Worm (Caenorhabditis elegans) whole organism, L3 larva: ENCODE results near the gene cysl-2.

ENCODE experiments used
- R02D3.7 ChIP-seq: fragments of 150-350 bp; optimal IDR thresholded peaks from 2 replicates; lab custom pipeline; 2014; ENCODE audit warnings: missing biosample characterization, missing genetic modification characterization
- ama-1 ChIP-seq: fragments of 150-350 bp; optimal IDR thresholded peaks from 2 replicates; lab custom pipeline; 2018
- ceh-16 ChIP-seq: sonication (generic microtip); optimal IDR thresholded peaks from 2 replicates; lab custom pipeline; 2017; ENCODE audit warnings: missing biosample characterization, missing genetic modification characterization
- ceh-28 ChIP-seq: fragments of 150-350 bp; optimal IDR thresholded peaks from 2 replicates; lab custom pipeline; 2014; ENCODE audit warnings: missing biosample characterization, missing genetic modification reagents, missing genetic modification characterization
- ceh-9 ChIP-seq: sonication (generic microtip); optimal IDR thresholded peaks from 2 replicates; lab custom pipeline; 2018; ENCODE audit warnings: missing biosample characterization, missing genetic modification characterization
- daf-12 ChIP-seq: fragments of 150-350 bp; optimal IDR thresholded peaks from 2 replicates; lab custom pipeline; 2014; ENCODE audit warnings: missing biosample characterization, missing genetic modification reagents, missing genetic modification characterization
- egl-5 ChIP-seq: fragments of 150-350 bp; optimal IDR thresholded peaks from 2 replicates; lab custom pipeline; 2017; ENCODE audit warnings: missing biosample characterization, missing genetic modification reagents, missing genetic modification characterization, inconsistent platforms
- elt-1 ChIP-seq: fragments of 150-350 bp; optimal IDR thresholded peaks from 2 replicates; lab custom pipeline; 2014; ENCODE audit warnings: missing biosample characterization, missing genetic modification characterization
- elt-2 ChIP-seq: sonication (generic microtip); optimal IDR thresholded peaks from 2 replicates; lab custom pipeline; 2016; ENCODE audit warnings: missing genetic modification reagents, mild to moderate bottlenecking, missing genetic modification characterization, missing compliant biosample characterization
- elt-3 ChIP-seq, 3 experiments: fragments of 150-350 bp in 1 of 3; sonication (generic microtip) in 2 of 3; optimal IDR thresholded peaks; 2 replicates in 2 of 3; 4 replicates in 1 of 3; lab custom pipeline; 2014 to 2017; ENCODE audit warnings: missing biosample characterization in 3 of 3, missing genetic modification characterization in 3 of 3
- eor-1 ChIP-seq, 2 experiments: fragments of 150-350 bp; optimal IDR thresholded peaks; 2 replicates each; lab custom pipeline; 2014 to 2018; ENCODE audit warnings: missing biosample characterization in 2 of 2, missing genetic modification characterization in 2 of 2
- fkh-10 ChIP-seq: sonication (generic microtip); optimal IDR thresholded peaks from 2 replicates; lab custom pipeline; 2017; ENCODE audit warnings: missing biosample characterization, missing genetic modification reagents, missing genetic modification characterization
- fkh-2 ChIP-seq: fragments of 150-350 bp; optimal IDR thresholded peaks from 2 replicates; lab custom pipeline; 2014; ENCODE audit warnings: missing biosample characterization, missing genetic modification reagents, missing genetic modification characterization
- fos-1 ChIP-seq: fragments of 150-350 bp; optimal IDR thresholded peaks from 2 replicates; lab custom pipeline; 2014; ENCODE audit warnings: missing biosample characterization, missing genetic modification characterization
- hmg-11 ChIP-seq: sonication (generic microtip); optimal IDR thresholded peaks from 2 replicates; lab custom pipeline; 2016; ENCODE audit warnings: missing genetic modification characterization, missing compliant biosample characterization
- jun-1 ChIP-seq: fragments of 150-350 bp; optimal IDR thresholded peaks from 2 replicates; lab custom pipeline; 2014; ENCODE audit warnings: missing biosample characterization, missing genetic modification reagents, missing genetic modification characterization
- lin-15B ChIP-seq: fragments of 150-350 bp; optimal IDR thresholded peaks from 2 replicates; lab custom pipeline; 2014; ENCODE audit warnings: missing biosample characterization, missing genetic modification characterization
- lin-39 ChIP-seq: fragments of 150-350 bp; optimal IDR thresholded peaks from 2 replicates; lab custom pipeline; 2018; ENCODE audit warnings: missing biosample characterization, missing genetic modification reagents, missing genetic modification characterization
- nfya-1 ChIP-seq: sonication (generic microtip); optimal IDR thresholded peaks from 2 replicates; lab custom pipeline; 2017; ENCODE audit warnings: missing genetic modification characterization, mild to moderate bottlenecking, missing compliant biosample characterization, antibody characterized with exemption, moderate library complexity; ENCODE audit not compliant: insufficient read depth
- nhr-12 ChIP-seq: fragments of 150-350 bp; optimal IDR thresholded peaks from 2 replicates; lab custom pipeline; 2014; ENCODE audit warnings: missing biosample characterization, missing genetic modification characterization
- nhr-23 ChIP-seq: fragments of 150-350 bp; optimal IDR thresholded peaks from 2 replicates; lab custom pipeline; 2014; ENCODE audit warnings: missing biosample characterization, missing genetic modification reagents, missing genetic modification characterization
- nhr-237 ChIP-seq: fragments of 150-350 bp; optimal IDR thresholded peaks from 2 replicates; lab custom pipeline; 2014; ENCODE audit warnings: missing biosample characterization, missing genetic modification characterization
- nhr-25 ChIP-seq: sonication (generic microtip); optimal IDR thresholded peaks from 2 replicates; lab custom pipeline; 2017; ENCODE audit warnings: missing biosample characterization, missing genetic modification characterization
- nhr-28 ChIP-seq: fragments of 150-350 bp; optimal IDR thresholded peaks from 2 replicates; lab custom pipeline; 2014; ENCODE audit warnings: missing biosample characterization, missing genetic modification characterization
- nhr-43 ChIP-seq: sonication (generic microtip); optimal IDR thresholded peaks from 2 replicates; lab custom pipeline; 2016; ENCODE audit warnings: mild to moderate bottlenecking, missing genetic modification characterization, missing compliant biosample characterization; ENCODE audit not compliant: poor library complexity, severe bottlenecking
- pha-4 ChIP-seq: fragments of 150-350 bp; optimal IDR thresholded peaks from 2 replicates; lab custom pipeline; 2014; ENCODE audit warnings: missing biosample characterization, missing genetic modification reagents, missing genetic modification characterization
- pqm-1 ChIP-seq: fragments of 150-350 bp; optimal IDR thresholded peaks from 2 replicates; lab custom pipeline; 2017; ENCODE audit warnings: missing biosample characterization, missing genetic modification characterization, inconsistent platforms
- skn-1 ChIP-seq: fragments of 150-350 bp; optimal IDR thresholded peaks from 2 replicates; lab custom pipeline; 2014; ENCODE audit warnings: missing biosample characterization, missing genetic modification characterization
- snpc-4 ChIP-seq: fragments of 150-350 bp; optimal IDR thresholded peaks from 2 replicates; lab custom pipeline; 2014; ENCODE audit warnings: missing biosample characterization, missing genetic modification characterization
- tbx-2 ChIP-seq: sonication (generic microtip); optimal IDR thresholded peaks from 2 replicates; lab custom pipeline; 2016; ENCODE audit warnings: mild to moderate bottlenecking, missing genetic modification characterization, missing compliant biosample characterization
- unc-39 ChIP-seq: sonication (generic microtip); optimal IDR thresholded peaks from 4 replicates; lab custom pipeline; 2017; ENCODE audit warnings: missing biosample characterization, missing genetic modification characterization
- unc-62 ChIP-seq: fragments of 150-350 bp; sonication (generic microtip); optimal IDR thresholded peaks from 4 replicates; lab custom pipeline; 2014; ENCODE audit warnings: missing biosample characterization, missing genetic modification reagents, missing genetic modification characterization
- zag-1 ChIP-seq: fragments of 150-350 bp; optimal IDR thresholded peaks from 2 replicates; lab custom pipeline; 2014; ENCODE audit warnings: missing biosample characterization, missing genetic modification characterization
- ztf-4 ChIP-seq: fragments of 150-350 bp; optimal IDR thresholded peaks from 2 replicates; lab custom pipeline; 2014; ENCODE audit warnings: missing biosample characterization, missing genetic modification characterization

The cysl-2 gene

DNA sequence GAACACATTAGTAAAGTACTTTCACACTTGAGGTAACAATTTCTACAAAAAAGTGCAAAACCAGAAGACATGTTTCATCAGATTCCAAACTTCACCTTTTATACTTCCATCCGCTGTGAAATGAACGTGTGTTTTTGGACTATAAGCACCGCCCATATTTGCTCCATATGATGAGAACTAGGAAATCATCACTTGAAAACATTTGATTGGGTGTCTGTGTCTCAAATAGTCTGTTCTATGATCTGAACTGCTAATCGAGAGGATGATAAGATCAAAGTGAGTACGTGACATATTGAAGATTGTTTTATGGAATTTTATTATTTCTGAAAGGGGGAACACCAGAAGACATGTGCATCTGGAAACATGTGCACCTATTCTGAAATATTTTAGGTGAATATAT, 1.1 kb upstream of the cysl-2 start:
- TF ChIP-seq elt-1 (tag; lab: Kevin White, UChicago) = no peak
- peak; percentile 79 for TF ChIP-seq pqm-1
- peak; percentile 31 for TF ChIP-seq elt-2 (tag; lab: Kevin White, UChicago)
- TF ChIP-seq R02D3.7 (tag; lab: Kevin White, UChicago) = no peak
- peak; percentile 77 for TF ChIP-seq nhr-43 (tag; lab: Kevin White, UChicago)

DNA sequence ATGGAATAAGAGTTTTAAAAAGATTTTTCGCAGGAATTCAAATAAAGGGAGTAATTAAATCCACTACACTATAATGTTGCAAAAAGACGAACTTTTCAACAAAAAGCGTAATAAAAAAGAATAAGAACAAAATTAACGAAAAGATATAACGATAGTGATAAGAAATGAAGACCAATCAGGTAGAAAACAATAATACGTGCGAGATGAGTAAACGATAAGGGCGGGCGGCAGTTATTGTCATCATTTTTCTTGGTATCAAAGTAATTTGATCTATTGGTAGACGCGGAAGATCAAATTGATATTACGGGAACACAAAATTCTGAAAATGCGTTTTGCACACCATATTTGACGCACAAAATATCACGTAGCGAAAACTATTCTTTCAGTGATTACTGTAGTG, 213 bp upstream of the cysl-2 start:
- TF ChIP-seq fkh-2 (tag; lab: Kevin White, UChicago) (no peak), nhr-28 (tag; lab: Kevin White, UChicago) (no peak), eor-1 (tag; optimal IDR thresholded peaks at IDR 0.05; lab: Kevin White, UChicago) (no peak), nhr-43 (tag; lab: Kevin White, UChicago) (no peak), nhr-25 (tag; lab: Kevin White, UChicago) (no peak), pqm-1 (peak; percentile 59), fkh-10 (no peak), elt-2 (tag; lab: Kevin White, UChicago) (peak; percentile 65), daf-12 (tag; lab: Kevin White, UChicago) (no peak), zag-1 (no peak), tbx-2 (no peak), ceh-16 (no peak), nhr-23 (tag; lab: Kevin White, UChicago) (no peak), ceh-9 (tag; lab: Kevin White, UChicago) (no peak), skn-1 (tag; lab: Kevin White, UChicago) (peak; percentile 53), egl-5 (tag; lab: Kevin White, UChicago) (no peak), unc-39 (tag; lab: Kevin White, UChicago) (no peak), ztf-4 (tag; lab: Kevin White, UChicago) (no peak), elt-3 (tag; optimal IDR thresholded peaks at IDR 0.05; lab: Kevin White, UChicago) (peak in 1 of 3 experiments; percentile 17), ceh-28 (tag; lab: Kevin White, UChicago) (no peak), hmg-11 (tag; lab: Kevin White, UChicago) (no peak), R02D3.7 (tag; lab: Kevin White, UChicago) (no peak), nhr-237 (no peak)
- TF ChIP-seq, all 47 proteins: peak for 4

DNA sequence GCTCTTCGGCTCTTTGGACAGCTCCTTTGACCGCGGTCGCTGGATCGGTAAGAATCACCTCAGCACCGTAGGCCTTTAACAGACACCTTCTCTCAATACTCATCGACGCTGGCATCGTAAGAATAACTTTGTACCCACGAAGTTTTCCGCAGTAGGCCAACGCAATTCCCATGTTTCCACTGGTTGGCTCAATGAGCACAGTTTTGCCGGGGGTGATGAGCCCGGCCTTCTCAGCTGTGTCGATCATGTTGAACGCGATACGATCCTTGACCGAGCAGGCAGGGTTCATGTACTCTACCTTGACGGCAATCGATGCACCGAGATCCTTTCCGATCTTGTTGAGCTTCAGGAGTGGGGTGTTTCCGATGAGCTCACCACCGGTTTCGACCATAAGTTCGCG, 237 bp downstream of the cysl-2 start:
- TF ChIP-seq ama-1 (lab: Kevin White, UChicago) = peak; percentile 53
- no peak for TF ChIP-seq pqm-1

DNA sequence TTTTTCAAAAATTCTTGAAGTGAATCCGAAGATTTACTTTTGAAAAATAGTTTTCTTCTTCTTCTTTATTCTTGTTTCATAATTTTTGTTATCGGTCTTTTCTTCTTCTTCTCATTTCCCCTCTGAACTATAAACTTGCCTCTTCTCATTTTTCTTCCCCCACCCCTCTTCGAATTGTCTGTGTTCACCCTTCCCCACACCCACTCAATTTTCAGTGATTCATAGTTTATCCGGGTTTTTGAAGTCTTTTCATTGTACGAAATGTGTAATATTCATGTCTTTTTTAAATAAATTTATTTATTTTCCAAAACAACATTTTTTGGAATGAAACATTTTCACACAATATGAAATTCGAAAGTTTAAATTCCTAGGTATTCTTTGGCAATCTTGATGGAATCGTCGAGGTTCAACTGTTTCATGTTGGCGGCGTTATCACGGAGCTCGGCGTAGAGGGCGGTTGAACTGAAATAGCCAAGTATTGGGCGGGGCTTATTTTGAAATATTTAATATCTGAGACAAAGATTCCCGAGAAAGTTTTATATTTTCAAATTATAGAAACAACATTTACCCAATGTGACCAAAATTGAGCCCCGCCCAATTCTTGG, 1.6 kb downstream of the cysl-2 start:
- TF ChIP-seq lin-39 = no peak
- TF ChIP-seq ztf-4 (tag; lab: Kevin White, UChicago) = no peak
- TF ChIP-seq unc-62 = no peak
- TF ChIP-seq ama-1 (lab: Kevin White, UChicago) = peak; percentile 85
- no peak for TF ChIP-seq daf-12 (tag; lab: Kevin White, UChicago)
- TF ChIP-seq nhr-43 (tag; lab: Kevin White, UChicago) = no peak

DNA sequence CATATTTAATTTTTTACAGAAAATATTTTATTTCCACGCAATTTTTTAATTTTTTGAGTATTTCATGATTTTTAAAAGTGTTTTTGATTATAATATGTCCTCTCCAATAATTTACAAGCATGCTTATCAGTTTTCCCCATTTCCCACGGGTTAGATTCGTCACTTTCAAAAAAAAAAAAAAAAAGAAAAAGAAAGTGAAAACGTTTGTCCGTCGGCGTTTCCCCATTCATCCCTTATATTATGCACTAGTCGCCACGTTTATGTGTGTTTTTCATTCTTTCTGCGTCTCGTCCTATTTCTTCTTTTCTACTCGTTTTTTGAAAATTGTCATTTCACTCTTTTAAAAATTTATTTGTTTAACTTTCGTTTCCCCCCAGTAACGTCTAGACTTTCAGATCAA, 4.8 kb downstream of the cysl-2 start, which contains the start of gene vnut-1:
vnut-1 (plus strand) TSS at position 396 of the 400 bp plus-strand sequence.
- peak; percentile 67 for TF ChIP-seq pqm-1
- TF ChIP-seq elt-2 (tag; lab: Kevin White, UChicago) = peak; percentile 80
- no peak for TF ChIP-seq ama-1 (lab: Kevin White, UChicago)
- peak; percentile 24 for TF ChIP-seq nfya-1 (tag; lab: Kevin White, UChicago)
- TF ChIP-seq jun-1 (tag; lab: Kevin White, UChicago) = no peak
- no peak for TF ChIP-seq skn-1 (tag; lab: Kevin White, UChicago)
- TF ChIP-seq nhr-12 = no peak
- TF ChIP-seq ztf-4 (tag; lab: Kevin White, UChicago) = no peak
- TF ChIP-seq ceh-9 (tag; lab: Kevin White, UChicago) = no peak
- peak; percentile 50 for TF ChIP-seq pha-4 (tag; lab: Kevin White, UChicago)
- TF ChIP-seq hmg-11 (tag; lab: Kevin White, UChicago) = peak; percentile 38
- peak; percentile 9 for TF ChIP-seq nhr-25 (tag; lab: Kevin White, UChicago)
- TF ChIP-seq nhr-43 (tag; lab: Kevin White, UChicago) = peak; percentile 29
- TF ChIP-seq fos-1 (tag; lab: Kevin White, UChicago) = no peak
- peak; percentile 60 for TF ChIP-seq snpc-4 (tag; lab: Kevin White, UChicago)
- TF ChIP-seq lin-15B (tag; lab: Kevin White, UChicago) = peak; percentile 9
- TF ChIP-seq elt-1 (tag; lab: Kevin White, UChicago) = no peak
- TF ChIP-seq nhr-23 (tag; lab: Kevin White, UChicago) = peak; percentile 63
